Worm (Caenorhabditis elegans): Measurements from ENCODE around the gene arl-5.

Gene arl-5

ce11 chrIII:9827163-9827951, 4.3 kb downstream of the arl-5 start, which contains the start of the genes ZK632.10 and ZK632.11:
Gene ZK632.10 (minus strand): TSS chrIII:9827722.
Gene ZK632.11 (plus strand): TSS chrIII:9827915.
- TF ChIP-seq R02D3.7 (tag; optimal IDR thresholded peaks at IDR 0.05) (no peak), nhr-12 (tag; optimal IDR thresholded peaks at IDR 0.05) (no peak), nhr-11 (tag; optimal IDR thresholded peaks at IDR 0.05) (no peak), elt-2 (tag; optimal IDR thresholded peaks at IDR 0.05) (peak; percentile 23), mml-1 (tag; optimal IDR thresholded peaks at IDR 0.05) (no peak), ceh-9 (tag; optimal IDR thresholded peaks at IDR 0.05) (no peak), lin-39 (tag; optimal IDR thresholded peaks at IDR 0.05) (peak; percentile 15), tbx-2 (tag; optimal IDR thresholded peaks at IDR 0.05) (no peak), nhr-43 (tag; optimal IDR thresholded peaks at IDR 0.05; ENCODE audit: poor library complexity, severe bottlenecking) (no peak), mdl-1 (tag; optimal IDR thresholded peaks at IDR 0.05) (no peak), ztf-4 (tag; optimal IDR thresholded peaks at IDR 0.05) (no peak), egl-27 (tag; optimal IDR thresholded peaks at IDR 0.05) (no peak), nhr-77 (tag; optimal IDR thresholded peaks at IDR 0.05) (no peak), pha-4 (tag; optimal IDR thresholded peaks at IDR 0.05) (peak; percentile 99), nhr-28 (tag; optimal IDR thresholded peaks at IDR 0.05) (no peak), ZK546.5 (tag; optimal IDR thresholded peaks at IDR 0.05) (no peak), daf-12 (tag; optimal IDR thresholded peaks at IDR 0.05) (no peak), ceh-82 (tag; optimal IDR thresholded peaks at IDR 0.05) (no peak), fkh-10 (GFP tag; optimal IDR thresholded peaks at IDR 0.05) (no peak), jun-1 (tag; optimal IDR thresholded peaks at IDR 0.05) (no peak), unc-39 (tag; optimal IDR thresholded peaks at IDR 0.05) (no peak), unc-62 (GFP tag; optimal IDR thresholded peaks at IDR 0.05) (no peak), zag-1 (tag; optimal IDR thresholded peaks at IDR 0.05) (no peak), ztf-11 (tag; optimal IDR thresholded peaks at IDR 0.05) (no peak), elt-3 (tag; optimal IDR thresholded peaks at IDR 0.05) (no peak), pqm-1 (tag; optimal IDR thresholded peaks at IDR 0.05) (peak; percentile 11), nhr-76 (tag; optimal IDR thresholded peaks at IDR 0.05) (no peak), lsy-12 (tag; optimal IDR thresholded peaks at IDR 0.05) (no peak), nhr-25 (tag; optimal IDR thresholded peaks at IDR 0.05) (no peak), ama-1 (optimal IDR thresholded peaks at IDR 0.05) (no peak), lin-15B (tag; optimal IDR thresholded peaks at IDR 0.05) (peak; percentile 57), egl-5 (tag; optimal IDR thresholded peaks at IDR 0.05) (peak; percentile 1), aly-2 (tag; optimal IDR thresholded peaks at IDR 0.05) (no peak), fos-1 (tag; optimal IDR thresholded peaks at IDR 0.05) (no peak), ceh-16 (tag; optimal IDR thresholded peaks at IDR 0.05) (no peak), nhr-67 (tag; optimal IDR thresholded peaks at IDR 0.05) (no peak), sea-2 (GFP tag; optimal IDR thresholded peaks at IDR 0.05) (no peak), nhr-23 (tag; optimal IDR thresholded peaks at IDR 0.05) (peak; percentile 34), ceh-28 (tag; optimal IDR thresholded peaks at IDR 0.05) (peak; percentile 50), hmg-11 (tag; optimal IDR thresholded peaks at IDR 0.05) (peak; percentile 41), fkh-2 (tag; optimal IDR thresholded peaks at IDR 0.05) (no peak), skn-1 (tag; optimal IDR thresholded peaks at IDR 0.05) (peak; percentile 13), elt-1 (tag; optimal IDR thresholded peaks at IDR 0.05) (no peak), snpc-4 (tag; optimal IDR thresholded peaks at IDR 0.05) (peak; percentile 45), eor-1 (tag; optimal IDR thresholded peaks at IDR 0.05) (no peak), nhr-237 (tag; optimal IDR thresholded peaks at IDR 0.05) (no peak), nfya-1 (tag; optimal IDR thresholded peaks at IDR 0.05; ENCODE audit: insufficient read depth) (peak; percentile 91)
